Fruit fly (Drosophila melanogaster) Kc167 (cell line): ENCODE data around the gene vsg.

ENCODE experiments used
- Sin3A ChIP-seq: fragments of >200 bp; optimal IDR thresholded peaks from 2 replicates; lab custom pipeline; 2018; ENCODE audit warnings: missing external identifiers
- h ChIP-seq: fragments of >200 bp; optimal IDR thresholded peaks from 3 replicates; lab custom pipeline; 2018; ENCODE audit warnings: missing external identifiers
- insv ChIP-seq: fragments of >200 bp; optimal IDR thresholded peaks from 3 replicates; lab custom pipeline; 2018; ENCODE audit warnings: missing external identifiers
- psq ChIP-seq: fragments of >200 bp; optimal IDR thresholded peaks from 2 replicates; lab custom pipeline; 2017; ENCODE audit warnings: missing external identifiers
- ttk ChIP-seq: sonication (Bioruptor generic); optimal IDR thresholded peaks from 2 replicates; lab custom pipeline; 2017; ENCODE audit warnings: missing external identifiers

- TF ChIP-seq Sin3A (lab: Kevin White, UChicago), result no peak
- no peak for TF ChIP-seq ttk (lab: Kevin White, UChicago)
- no peak for TF ChIP-seq insv (lab: Kevin White, UChicago)
- no peak for TF ChIP-seq h (lab: Kevin White, UChicago)
- TF ChIP-seq psq (lab: Kevin White, UChicago), result no peak
Observed at dm6 chr3L:9687536-9687935, 26.6 kb upstream of the vsg start.
